Worm (Caenorhabditis elegans): Measurements from ENCODE around the gene ubc-23.

ubc-23 gene

ce11 chrX:8828365-8828764 is 15.7 kb upstream of the ubc-23 start, which contains the start of gene rcs-1:
rcs-1 (minus strand) TSS chrX:8828540.
- TF ChIP-seq elt-2 (tag; optimal IDR thresholded peaks at IDR 0.05) (peak; percentile 30), ceh-28 (tag; optimal IDR thresholded peaks at IDR 0.05) (no peak)

DNA sequence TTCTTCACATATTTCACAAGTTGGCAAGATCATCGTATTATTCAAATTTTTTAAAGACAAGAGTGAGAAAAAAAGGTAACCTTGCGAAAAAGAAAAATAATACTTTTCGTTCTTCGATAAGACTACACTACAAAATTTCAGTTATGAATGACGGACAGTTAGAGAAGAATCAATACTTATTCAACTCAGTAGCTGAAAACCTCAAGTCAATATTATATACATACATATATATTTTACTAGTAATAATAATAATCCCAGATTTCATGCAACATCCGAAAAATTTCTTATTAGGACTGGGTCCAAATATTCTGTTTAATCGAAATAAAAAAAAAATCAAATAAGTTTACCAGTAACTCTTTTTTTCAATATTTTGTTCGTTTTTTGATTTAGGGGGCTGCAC is 12.9 kb upstream of the ubc-23 start, which contains the start of gene C28G1.6:
Gene C28G1.6, minus strand, starts transcription at position 101 of the 400 bp plus-strand sequence.
- TF ChIP-seq hmg-11 (tag; optimal IDR thresholded peaks at IDR 0.05): no peak
- TF ChIP-seq elt-2 (tag; optimal IDR thresholded peaks at IDR 0.05): peak; percentile 54
- TF ChIP-seq snpc-4 (tag; optimal IDR thresholded peaks at IDR 0.05): no peak
- peak; percentile 22 for TF ChIP-seq pha-4 (tag; optimal IDR thresholded peaks at IDR 0.05)

ce11 chrX:8835405-8835804 is 8.7 kb upstream of the ubc-23 start, which contains the start of gene sec-15:
sec-15 (minus strand) TSS chrX:8835715.
- TF ChIP-seq ceh-82 (tag; optimal IDR thresholded peaks at IDR 0.05) (no peak), eor-1 (tag; optimal IDR thresholded peaks at IDR 0.05) (no peak), nhr-237 (tag; optimal IDR thresholded peaks at IDR 0.05) (no peak), ceh-28 (tag; optimal IDR thresholded peaks at IDR 0.05) (no peak), R02D3.7 (tag; optimal IDR thresholded peaks at IDR 0.05) (no peak), elt-3 (tag; optimal IDR thresholded peaks at IDR 0.05) (no peak), tbx-2 (tag; optimal IDR thresholded peaks at IDR 0.05) (no peak), fos-1 (tag; optimal IDR thresholded peaks at IDR 0.05) (no peak), pqm-1 (tag; optimal IDR thresholded peaks at IDR 0.05) (peak; percentile 14), ZK546.5 (tag; optimal IDR thresholded peaks at IDR 0.05) (no peak), nhr-25 (tag; optimal IDR thresholded peaks at IDR 0.05) (no peak), nhr-11 (tag; optimal IDR thresholded peaks at IDR 0.05) (no peak), elt-2 (tag; optimal IDR thresholded peaks at IDR 0.05) (peak; percentile 61)

DNA sequence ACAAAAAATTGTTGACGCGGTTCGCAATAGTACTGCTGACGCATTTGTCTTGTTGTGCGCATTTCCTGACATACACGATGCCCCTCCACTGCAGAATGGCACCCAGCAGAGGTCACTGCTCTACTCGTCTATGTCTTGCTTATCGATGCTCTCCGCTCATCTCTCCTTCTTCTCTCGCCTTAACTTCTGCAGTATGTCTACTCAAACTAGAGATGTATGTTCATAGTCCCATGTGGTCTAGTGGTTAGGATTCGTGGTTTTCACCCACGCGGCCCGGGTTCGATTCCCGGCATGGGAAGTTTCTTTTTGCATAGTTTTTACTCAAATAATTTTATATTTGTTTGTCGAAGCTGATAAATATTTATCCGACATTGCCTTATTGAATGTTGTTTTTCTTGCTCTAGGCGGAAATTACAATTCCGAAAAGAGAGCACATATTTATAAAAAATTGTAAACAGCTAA is 8.2 kb upstream of the ubc-23 start, which contains the start of gene C28G1.2:
Gene C28G1.2, plus strand, starts transcription at position 130 of the 462 bp plus-strand sequence.
- peak; percentile 85 for TF ChIP-seq skn-1 (tag; optimal IDR thresholded peaks at IDR 0.05)
- TF ChIP-seq jun-1 (tag; optimal IDR thresholded peaks at IDR 0.05): peak; percentile 93
- TF ChIP-seq elt-2 (tag; optimal IDR thresholded peaks at IDR 0.05): peak; percentile 40
- no peak for TF ChIP-seq ZK546.5 (tag; optimal IDR thresholded peaks at IDR 0.05)
- TF ChIP-seq nhr-11 (tag; optimal IDR thresholded peaks at IDR 0.05): peak; percentile 68
- peak; percentile 68 for TF ChIP-seq snpc-4 (tag; optimal IDR thresholded peaks at IDR 0.05)
- TF ChIP-seq nhr-67 (tag; optimal IDR thresholded peaks at IDR 0.05): no peak
- no peak for TF ChIP-seq fkh-10 (GFP tag; optimal IDR thresholded peaks at IDR 0.05)
- peak; percentile 82 for TF ChIP-seq nhr-25 (tag; optimal IDR thresholded peaks at IDR 0.05)
- TF ChIP-seq eor-1 (tag; optimal IDR thresholded peaks at IDR 0.05): no peak
- no peak for TF ChIP-seq nhr-28 (tag; optimal IDR thresholded peaks at IDR 0.05)
- TF ChIP-seq ama-1 (optimal IDR thresholded peaks at IDR 0.05): no peak
- no peak for TF ChIP-seq mml-1 (tag; optimal IDR thresholded peaks at IDR 0.05)
- peak; percentile 100 for TF ChIP-seq hmg-11 (tag; optimal IDR thresholded peaks at IDR 0.05)
- TF ChIP-seq ztf-11 (tag; optimal IDR thresholded peaks at IDR 0.05): no peak
- TF ChIP-seq ztf-4 (tag; optimal IDR thresholded peaks at IDR 0.05): peak; percentile 5
- TF ChIP-seq lin-39 (tag; optimal IDR thresholded peaks at IDR 0.05): peak; percentile 87
- TF ChIP-seq nhr-43 (tag; optimal IDR thresholded peaks at IDR 0.05; ENCODE audit: poor library complexity, severe bottlenecking): peak; percentile 95
- peak; percentile 53 for TF ChIP-seq pqm-1 (tag; optimal IDR thresholded peaks at IDR 0.05)
- TF ChIP-seq ceh-28 (tag; optimal IDR thresholded peaks at IDR 0.05): peak; percentile 93
- no peak for TF ChIP-seq nhr-237 (tag; optimal IDR thresholded peaks at IDR 0.05)
- TF ChIP-seq mdl-1 (tag; optimal IDR thresholded peaks at IDR 0.05): peak; percentile 67
- peak; percentile 77 for TF ChIP-seq egl-5 (tag; optimal IDR thresholded peaks at IDR 0.05)
- peak; percentile 88 for TF ChIP-seq egl-27 (tag; optimal IDR thresholded peaks at IDR 0.05)
- peak; percentile 94 for TF ChIP-seq tbx-2 (tag; optimal IDR thresholded peaks at IDR 0.05)
- TF ChIP-seq R02D3.7 (tag; optimal IDR thresholded peaks at IDR 0.05): peak; percentile 78
- TF ChIP-seq ceh-9 (tag; optimal IDR thresholded peaks at IDR 0.05): no peak
- peak; percentile 87 for TF ChIP-seq sea-2 (GFP tag; optimal IDR thresholded peaks at IDR 0.05)
- TF ChIP-seq elt-3 (tag; optimal IDR thresholded peaks at IDR 0.05): peak in 1 of 3 experiments; percentile 69
- TF ChIP-seq nhr-76 (tag; optimal IDR thresholded peaks at IDR 0.05): peak; percentile 73
- TF ChIP-seq nhr-12 (tag; optimal IDR thresholded peaks at IDR 0.05): no peak
- peak; percentile 94 for TF ChIP-seq lsy-12 (tag; optimal IDR thresholded peaks at IDR 0.05)
- peak; percentile 53 for TF ChIP-seq zag-1 (tag; optimal IDR thresholded peaks at IDR 0.05)
- peak; percentile 76 for TF ChIP-seq lin-15B (tag; optimal IDR thresholded peaks at IDR 0.05)
- no peak for TF ChIP-seq unc-39 (tag; optimal IDR thresholded peaks at IDR 0.05)
- TF ChIP-seq fkh-2 (tag; optimal IDR thresholded peaks at IDR 0.05): no peak
- no peak for TF ChIP-seq aly-2 (tag; optimal IDR thresholded peaks at IDR 0.05)
- peak; percentile 89 for TF ChIP-seq pha-4 (tag; optimal IDR thresholded peaks at IDR 0.05)
- TF ChIP-seq ceh-16 (tag; optimal IDR thresholded peaks at IDR 0.05): peak; percentile 22
- no peak for TF ChIP-seq daf-12 (tag; optimal IDR thresholded peaks at IDR 0.05)
- TF ChIP-seq nhr-77 (tag; optimal IDR thresholded peaks at IDR 0.05): peak; percentile 74
- TF ChIP-seq nfya-1 (tag; optimal IDR thresholded peaks at IDR 0.05; ENCODE audit: insufficient read depth): peak; percentile 80
- no peak for TF ChIP-seq fos-1 (tag; optimal IDR thresholded peaks at IDR 0.05)
- TF ChIP-seq unc-62 (GFP tag; optimal IDR thresholded peaks at IDR 0.05): peak; percentile 82
